Worm (Caenorhabditis elegans): ENCODE data around the gene nhr-96.

DNA sequence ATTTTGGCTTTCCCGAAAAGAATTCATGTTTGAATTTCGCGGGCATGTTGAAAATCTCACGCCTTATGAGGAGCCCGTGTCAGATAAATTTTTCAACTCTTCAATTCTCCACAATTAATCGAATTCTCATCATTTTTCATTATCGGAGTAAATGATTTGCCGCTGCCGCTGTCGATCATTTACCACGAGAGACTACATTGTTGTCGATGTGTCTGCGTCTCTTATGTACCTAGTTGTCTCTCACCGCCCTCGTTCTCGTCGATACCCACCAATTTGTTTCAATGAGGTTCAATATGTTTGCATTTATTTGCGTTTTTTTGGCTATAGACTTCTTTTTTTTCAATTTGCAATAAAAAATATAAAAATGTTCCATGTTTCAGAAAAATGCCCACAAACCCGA is 41.2 kb upstream of the nhr-96 start, which contains the start of gene nhr-13:
- TF ChIP-seq dve-1 (tag; optimal IDR thresholded peaks at IDR 0.05): no peak
- TF ChIP-seq ama-1 (optimal IDR thresholded peaks at IDR 0.05): no peak
- TF ChIP-seq unc-3 (GFP tag; conservative IDR thresholded peaks at IDR 0.05): no peak
- no peak for TF ChIP-seq unc-3 (tag; optimal IDR thresholded peaks at IDR 0.05)
- no peak for TF ChIP-seq rnt-1 (tag; optimal IDR thresholded peaks at IDR 0.05)
